Worm (Caenorhabditis elegans) whole organism, L2 larva: Measurements from ENCODE around the gene F17C11.2.

Experiments
- C34F6.9 ChIP-seq: fragments of 150-350 bp; optimal IDR thresholded peaks from 2 replicates; lab custom pipeline; 2014; ENCODE audit warnings: missing biosample characterization, missing genetic modification characterization
- F13H6.1 ChIP-seq: sonication (generic microtip); optimal IDR thresholded peaks from 2 replicates; lab custom pipeline; 2016; ENCODE audit warnings: missing genetic modification characterization, missing compliant biosample characterization
- R02D3.7 ChIP-seq: fragments of 150-350 bp; optimal IDR thresholded peaks from 2 replicates; lab custom pipeline; 2014; ENCODE audit warnings: missing biosample characterization, missing genetic modification characterization
- Y55F3AM.14 ChIP-seq: fragments of 200-800 bp; sonication (Bioruptor generic); optimal IDR thresholded peaks from 2 replicates; lab custom pipeline; 2018; ENCODE audit warnings: mild to moderate bottlenecking, missing genetic modification characterization, missing compliant biosample characterization
- alr-1 ChIP-seq: fragments of 150-350 bp; optimal IDR thresholded peaks from 2 replicates; lab custom pipeline; 2014; ENCODE audit warnings: missing biosample characterization, missing genetic modification characterization
- aly-2 ChIP-seq: fragments of 150-350 bp; optimal IDR thresholded peaks from 2 replicates; lab custom pipeline; 2014; ENCODE audit warnings: missing biosample characterization, missing genetic modification characterization
- ama-1 ChIP-seq: fragments of 150-350 bp; optimal IDR thresholded peaks from 2 replicates; lab custom pipeline; 2018; ENCODE audit warnings: inconsistent platforms
- blmp-1 ChIP-seq: sonication (generic microtip); optimal IDR thresholded peaks from 2 replicates; lab custom pipeline; 2017; ENCODE audit warnings: missing genetic modification characterization, mild to moderate bottlenecking, missing compliant biosample characterization, antibody characterized with exemption, moderate library complexity; ENCODE audit not compliant: insufficient read depth
- crh-2 ChIP-seq: sonication (generic microtip); optimal IDR thresholded peaks from 2 replicates; lab custom pipeline; 2017; ENCODE audit warnings: missing biosample characterization, missing genetic modification characterization
- dmd-4 ChIP-seq: sonication (generic microtip); optimal IDR thresholded peaks from 2 replicates; lab custom pipeline; 2017; ENCODE audit warnings: missing biosample characterization, missing genetic modification characterization
- egl-27 ChIP-seq: sonication (generic microtip); optimal IDR thresholded peaks from 3 replicates; lab custom pipeline; 2017; ENCODE audit warnings: missing biosample characterization, missing genetic modification reagents, missing genetic modification characterization
- fos-1 ChIP-seq: fragments of 150-350 bp; optimal IDR thresholded peaks from 2 replicates; lab custom pipeline; 2014; ENCODE audit warnings: missing biosample characterization, missing genetic modification characterization
- gmeb-1 ChIP-seq: fragments of 150-350 bp; optimal IDR thresholded peaks from 2 replicates; lab custom pipeline; 2014; ENCODE audit warnings: missing biosample characterization, missing genetic modification characterization
- lin-13 ChIP-seq: fragments of 150-350 bp; optimal IDR thresholded peaks from 2 replicates; lab custom pipeline; 2014; ENCODE audit warnings: missing biosample characterization, missing genetic modification reagents, missing genetic modification characterization
- lsy-2 ChIP-seq, 2 experiments: fragments of 150-350 bp in 1 of 2; sonication (generic microtip) in 1 of 2; optimal IDR thresholded peaks; 2 replicates each; lab custom pipeline; 2014 to 2017; ENCODE audit warnings: missing biosample characterization in 2 of 2, missing genetic modification characterization in 2 of 2
- mab-5 ChIP-seq: fragments of 150-350 bp; optimal IDR thresholded peaks from 2 replicates; lab custom pipeline; 2014; ENCODE audit warnings: missing biosample characterization, missing genetic modification characterization
- mdl-1 ChIP-seq, 2 experiments: fragments of 150-350 bp in 1 of 2; sonication (generic microtip) in 1 of 2; optimal IDR thresholded peaks; 2 replicates each; lab custom pipeline; 2017; ENCODE audit warnings: missing biosample characterization in 2 of 2, missing genetic modification characterization in 2 of 2
- nhr-12 ChIP-seq: fragments of 150-350 bp; optimal IDR thresholded peaks from 2 replicates; lab custom pipeline; 2014; ENCODE audit warnings: missing biosample characterization, missing genetic modification characterization
- nhr-129 ChIP-seq: fragments of 150-350 bp; optimal IDR thresholded peaks from 2 replicates; lab custom pipeline; 2014; ENCODE audit warnings: missing biosample characterization, missing genetic modification characterization
- nhr-23 ChIP-seq: fragments of 150-350 bp; optimal IDR thresholded peaks from 2 replicates; lab custom pipeline; 2014; ENCODE audit warnings: missing biosample characterization, missing genetic modification reagents, missing genetic modification characterization
- nhr-237 ChIP-seq: fragments of 150-350 bp; optimal IDR thresholded peaks from 2 replicates; lab custom pipeline; 2014; ENCODE audit warnings: missing biosample characterization, missing genetic modification characterization
- nhr-25 ChIP-seq: fragments of 150-350 bp; sonication (generic microtip); optimal IDR thresholded peaks from 3 replicates; lab custom pipeline; 2014; ENCODE audit warnings: missing biosample characterization, missing genetic modification characterization
- nhr-6 ChIP-seq: fragments of 150-350 bp; optimal IDR thresholded peaks from 2 replicates; lab custom pipeline; 2014; ENCODE audit warnings: missing biosample characterization, missing genetic modification characterization
- sem-4 ChIP-seq: fragments of 150-350 bp; optimal IDR thresholded peaks from 2 replicates; lab custom pipeline; 2014; ENCODE audit warnings: missing biosample characterization, missing genetic modification reagents, missing genetic modification characterization
- sma-3 ChIP-seq: sonication (generic microtip); optimal IDR thresholded peaks from 2 replicates; lab custom pipeline; 2016; ENCODE audit warnings: missing genetic modification reagents, missing genetic modification characterization, missing compliant biosample characterization
- sma-9 ChIP-seq, 2 experiments: fragments of 150-350 bp in 1 of 2; sonication (generic microtip) in 1 of 2; optimal IDR thresholded peaks; 2 replicates each; lab custom pipeline; 2014 to 2016; ENCODE audit warnings: missing genetic modification characterization in 2 of 2, mild to moderate bottlenecking in 1 of 2, missing biosample characterization in 1 of 2, missing compliant biosample characterization in 1 of 2, missing genetic modification reagents in 1 of 2, moderate library complexity in 1 of 2
- snpc-4 ChIP-seq: fragments of 150-350 bp; optimal IDR thresholded peaks from 2 replicates; lab custom pipeline; 2014; ENCODE audit warnings: missing biosample characterization, missing genetic modification characterization
- unc-55 ChIP-seq: fragments of 150-350 bp; sonication (generic microtip); optimal IDR thresholded peaks from 3 replicates; lab custom pipeline; 2014; ENCODE audit warnings: missing biosample characterization, missing genetic modification reagents, missing genetic modification characterization
- zag-1 ChIP-seq: fragments of 150-350 bp; optimal IDR thresholded peaks from 2 replicates; lab custom pipeline; 2014; ENCODE audit warnings: missing biosample characterization, missing genetic modification characterization
- ztf-11 ChIP-seq: sonication (generic microtip); optimal IDR thresholded peaks from 2 replicates; lab custom pipeline; 2017; ENCODE audit warnings: missing biosample characterization, missing genetic modification characterization
- ztf-4 ChIP-seq: fragments of 150-350 bp; optimal IDR thresholded peaks from 2 replicates; lab custom pipeline; 2014; ENCODE audit warnings: missing biosample characterization, missing genetic modification characterization

F17C11.2 gene

ce11 chrV:10955681-10956476 is 7.8 kb downstream of the F17C11.2 start, which contains the start of gene F17C11.13:
Gene F17C11.13, plus strand, starts transcription at chrV:10955923.
- TF ChIP-seq fos-1 (tag; lab: Kevin White, UChicago) (peak; percentile 14), ztf-4 (tag; lab: Kevin White, UChicago) (no peak)

ce11 chrV:10958322-10958900 is 10.4 kb downstream of the F17C11.2 start, which contains the start of gene pigt-1:
Gene pigt-1, minus strand, starts transcription at chrV:10958821.
- TF ChIP-seq lsy-2 (tag; optimal IDR thresholded peaks at IDR 0.05; lab: Kevin White, UChicago): peak in 1 of 2 experiments; percentile 29
- TF ChIP-seq lin-13 (GFP tag; lab: Kevin White, UChicago): peak; percentile 14
- no peak for TF ChIP-seq ama-1
- no peak for TF ChIP-seq nhr-25
- peak; percentile 51 for TF ChIP-seq sma-9 (GFP tag; optimal IDR thresholded peaks at IDR 0.05; lab: Kevin White, UChicago)
- no peak for TF ChIP-seq sma-9 (tag; optimal IDR thresholded peaks at IDR 0.05; lab: Kevin White, UChicago)
- peak; percentile 17 for TF ChIP-seq Y55F3AM.14 (GFP tag; lab: Kevin White, UChicago)
- peak; percentile 10 for TF ChIP-seq crh-2 (tag; lab: Kevin White, UChicago)

- no peak for TF ChIP-seq dmd-4
- peak; percentile 27 for TF ChIP-seq crh-2 (tag; lab: Kevin White, UChicago)
- TF ChIP-seq fos-1 (tag; lab: Kevin White, UChicago): peak; percentile 68
- TF ChIP-seq sma-9 (GFP tag; optimal IDR thresholded peaks at IDR 0.05; lab: Kevin White, UChicago): peak; percentile 42
- no peak for TF ChIP-seq sma-9 (tag; optimal IDR thresholded peaks at IDR 0.05; lab: Kevin White, UChicago)
- peak; percentile 18 for TF ChIP-seq nhr-129
- no peak for TF ChIP-seq nhr-23 (tag; lab: Kevin White, UChicago)
These were observed 12.5 kb downstream of the F17C11.2 start, which contains the start of gene vps-36 for ce11 chrV:10960544-10960943. Gene vps-36, minus strand, starts transcription at chrV:10960669.

ce11 chrV:10961448-10961870 is 13.4 kb downstream of the F17C11.2 start:
- TF ChIP-seq nhr-237 (tag; lab: Kevin White, UChicago): no peak
- TF ChIP-seq nhr-23 (tag; lab: Kevin White, UChicago): no peak
- TF ChIP-seq nhr-129: peak; percentile 85
- peak in 1 of 2 experiments; percentile 80 for TF ChIP-seq lsy-2 (tag; optimal IDR thresholded peaks at IDR 0.05; lab: Kevin White, UChicago)
- no peak for TF ChIP-seq nhr-12
- peak; percentile 50 for TF ChIP-seq mab-5 (tag; lab: Kevin White, UChicago)
- peak; percentile 11 for TF ChIP-seq snpc-4
- peak; percentile 63 for TF ChIP-seq nhr-6 (tag; lab: Kevin White, UChicago)
- TF ChIP-seq sma-9 (GFP tag; optimal IDR thresholded peaks at IDR 0.05; lab: Kevin White, UChicago): peak; percentile 88
- TF ChIP-seq sma-9 (tag; optimal IDR thresholded peaks at IDR 0.05; lab: Kevin White, UChicago): no peak
- TF ChIP-seq C34F6.9 (tag; lab: Kevin White, UChicago): peak; percentile 84
- peak; percentile 32 for TF ChIP-seq fos-1 (tag; lab: Kevin White, UChicago)
- TF ChIP-seq alr-1 (tag; lab: Kevin White, UChicago): no peak
- TF ChIP-seq nhr-25: no peak
- no peak for TF ChIP-seq dmd-4
- peak; percentile 52 for TF ChIP-seq ztf-4 (tag; lab: Kevin White, UChicago)
- no peak for TF ChIP-seq aly-2 (tag; lab: Kevin White, UChicago)
- peak in 1 of 2 experiments; percentile 55 for TF ChIP-seq mdl-1 (tag; optimal IDR thresholded peaks at IDR 0.05; lab: Kevin White, UChicago)
- TF ChIP-seq crh-2 (tag; lab: Kevin White, UChicago): peak; percentile 75
- no peak for TF ChIP-seq R02D3.7
- TF ChIP-seq gmeb-1 (tag; lab: Kevin White, UChicago): no peak
- TF ChIP-seq blmp-1 (tag; lab: Kevin White, UChicago): peak; percentile 74
- TF ChIP-seq ztf-11: no peak
- TF ChIP-seq sma-3: no peak
- TF ChIP-seq lin-13 (GFP tag; lab: Kevin White, UChicago): peak; percentile 43
- TF ChIP-seq unc-55 (GFP tag; lab: Kevin White, UChicago): peak; percentile 85
- TF ChIP-seq sem-4 (tag; lab: Kevin White, UChicago): peak; percentile 74
- peak; percentile 6 for TF ChIP-seq zag-1 (tag; lab: Kevin White, UChicago)
- TF ChIP-seq F13H6.1 (tag; lab: Kevin White, UChicago): peak; percentile 90
- peak; percentile 75 for TF ChIP-seq Y55F3AM.14 (GFP tag; lab: Kevin White, UChicago)
- TF ChIP-seq egl-27 (tag; lab: Kevin White, UChicago): peak; percentile 31
